Worm (Caenorhabditis elegans) whole organism, dauer: ENCODE results near the gene lgc-50.

Experiments
- unc-62 ChIP-seq: sonication (generic microtip); optimal IDR thresholded peaks from 2 replicates; lab custom pipeline; 2017; ENCODE audit warnings: missing biosample characterization, missing genetic modification reagents, missing genetic modification characterization

lgc-50 gene

DNA sequence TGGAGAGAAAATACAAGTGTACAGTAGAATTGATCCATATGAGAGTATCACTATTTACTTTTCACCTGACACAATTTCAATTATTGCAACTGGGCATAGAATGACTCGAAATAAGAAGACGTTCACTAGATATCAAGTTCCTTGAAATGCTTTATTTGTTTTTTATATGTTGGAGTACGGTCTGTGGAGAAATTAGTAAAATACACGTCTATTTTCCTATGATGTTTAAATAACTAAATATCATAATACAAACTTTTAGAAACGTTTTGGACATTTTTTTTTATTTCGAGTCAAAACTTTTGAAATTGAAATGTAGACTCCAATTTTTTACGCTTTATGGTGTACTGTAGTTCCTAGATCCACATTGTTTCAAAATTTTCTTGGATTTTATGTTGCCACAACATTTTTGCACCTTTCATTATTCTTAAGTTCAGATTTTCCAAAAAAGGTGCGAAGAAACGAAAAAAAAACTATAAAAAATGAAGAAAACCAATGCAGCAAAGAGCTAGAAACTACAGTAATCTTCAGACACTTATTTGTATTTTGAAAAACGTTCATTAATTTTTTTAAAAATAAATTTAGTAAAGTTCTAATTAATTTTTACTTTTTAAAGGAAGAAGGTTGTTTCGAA, 25.7 kb downstream of the lgc-50 start:
- no peak for TF ChIP-seq unc-62

DNA sequence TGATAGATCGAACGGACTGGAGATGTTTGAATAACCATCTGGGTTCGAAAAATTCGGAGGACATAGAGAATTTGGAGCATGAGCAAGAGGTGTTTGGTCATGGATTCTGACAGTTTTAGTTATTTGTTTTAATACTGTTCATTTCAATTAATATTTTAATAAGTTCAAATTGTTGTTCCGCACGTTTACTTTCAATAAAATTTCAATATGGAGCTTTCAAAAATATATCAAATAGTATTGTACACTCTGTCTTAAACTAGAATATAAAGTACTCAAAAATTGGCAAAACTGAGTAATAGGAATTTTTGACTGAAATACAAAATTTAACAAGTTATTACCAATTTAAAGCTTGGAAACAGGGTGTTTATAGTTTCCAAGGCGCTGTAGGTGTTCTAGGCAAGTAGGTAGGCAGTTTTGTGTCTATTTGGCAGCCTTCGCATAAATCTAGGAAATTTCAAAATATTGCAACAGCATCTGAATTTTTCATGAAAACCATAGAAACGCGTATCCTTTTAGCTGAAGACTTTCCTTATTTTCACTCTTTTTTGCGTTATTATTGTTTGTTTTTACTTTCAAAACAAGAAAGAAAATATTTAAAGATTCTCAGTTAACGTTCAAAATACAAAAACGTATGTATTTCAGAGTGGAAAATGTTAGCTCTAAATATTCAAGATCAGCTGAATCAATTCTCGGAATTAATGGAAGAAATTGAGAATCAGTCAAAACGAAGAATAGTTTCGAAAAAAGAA, 28.1 kb downstream of the lgc-50 start, which contains the start of the genes T20B12.5 and T20B12.4:
Gene T20B12.5 (minus strand): TSS at position 101 of the 749 bp plus-strand sequence.
Gene T20B12.4 (plus strand): TSS at position 699 of the 749 bp plus-strand sequence.
- no peak for TF ChIP-seq unc-62

DNA sequence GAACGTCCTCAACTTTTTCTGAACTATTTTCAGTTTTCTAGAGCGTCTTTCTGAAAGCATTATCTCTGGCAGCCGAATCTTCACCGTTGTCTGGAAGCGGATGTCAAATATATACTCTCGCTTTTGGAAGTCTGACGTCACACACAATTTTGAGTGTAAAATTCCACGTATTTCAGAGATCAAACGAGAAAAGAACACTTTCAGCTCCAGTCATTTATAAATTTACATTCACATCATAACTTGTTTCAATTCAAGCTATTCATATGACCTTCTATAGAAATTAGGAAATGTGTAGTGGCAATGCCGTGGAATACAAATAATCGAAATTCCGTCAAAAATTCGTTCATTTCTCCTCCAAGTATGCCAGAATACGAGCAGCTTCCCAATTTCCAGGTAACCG, 29.7 kb downstream of the lgc-50 start, which contains the start of gene F08F8.11:
Gene F08F8.11 (plus strand): TSS at position 301 of the 400 bp plus-strand sequence.
- no peak for TF ChIP-seq unc-62

DNA sequence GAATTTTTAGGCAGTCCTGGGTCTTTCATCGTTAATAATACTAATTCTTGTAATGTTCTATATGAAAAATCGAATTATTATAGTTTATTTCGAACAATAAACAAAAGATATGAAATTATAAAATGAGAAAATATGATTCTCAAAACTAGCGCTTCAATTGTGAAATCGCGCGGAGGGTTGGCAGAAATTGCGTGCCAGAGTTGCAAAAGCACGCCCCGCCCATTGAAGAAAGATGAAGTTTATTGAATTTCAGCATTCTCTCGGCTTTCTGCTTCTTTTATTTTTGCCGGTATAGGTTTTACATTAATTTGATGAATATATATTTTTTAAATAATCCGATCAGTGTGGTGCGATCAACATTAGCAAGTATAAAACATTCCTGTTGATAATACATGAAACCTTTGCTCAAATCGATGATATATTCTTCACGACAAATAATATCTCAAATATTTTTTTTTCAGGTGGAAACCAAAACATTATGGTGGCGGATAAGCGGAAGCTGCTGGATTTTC, 36.2 kb downstream of the lgc-50 start, which contains the start of the genes eco-1 and hmgr-1:
Gene eco-1 (minus strand): TSS at position 59 of the 512 bp plus-strand sequence.
Gene hmgr-1 (plus strand): TSS at position 462 of the 512 bp plus-strand sequence.
- no peak for TF ChIP-seq unc-62

ce11 chrIII:7358627-7359026, 36.6 kb downstream of the lgc-50 start:
- TF ChIP-seq unc-62, result no peak

DNA sequence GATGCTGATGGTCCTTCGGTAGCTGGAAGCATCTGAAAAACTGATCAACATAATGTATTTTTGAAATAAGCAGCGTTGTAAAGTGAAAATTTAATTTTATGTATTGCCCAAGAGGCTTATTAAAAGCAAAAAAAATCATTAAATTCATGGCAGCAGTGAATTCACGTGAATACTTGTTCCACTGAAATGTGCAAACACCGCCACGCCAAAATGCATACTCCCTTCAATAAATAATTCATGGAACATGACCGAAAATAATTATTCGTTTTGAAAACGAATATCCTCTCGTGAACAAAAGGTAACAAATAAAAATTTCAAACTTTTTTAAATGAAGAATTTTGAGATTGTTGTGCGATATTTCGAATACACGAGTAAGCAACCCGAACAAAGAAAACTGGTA, 37.9 kb downstream of the lgc-50 start, which contains the start of gene F08F8.10:
Gene F08F8.10 (minus strand): TSS at position 38 of the 400 bp plus-strand sequence.
- TF ChIP-seq unc-62, result no peak

DNA sequence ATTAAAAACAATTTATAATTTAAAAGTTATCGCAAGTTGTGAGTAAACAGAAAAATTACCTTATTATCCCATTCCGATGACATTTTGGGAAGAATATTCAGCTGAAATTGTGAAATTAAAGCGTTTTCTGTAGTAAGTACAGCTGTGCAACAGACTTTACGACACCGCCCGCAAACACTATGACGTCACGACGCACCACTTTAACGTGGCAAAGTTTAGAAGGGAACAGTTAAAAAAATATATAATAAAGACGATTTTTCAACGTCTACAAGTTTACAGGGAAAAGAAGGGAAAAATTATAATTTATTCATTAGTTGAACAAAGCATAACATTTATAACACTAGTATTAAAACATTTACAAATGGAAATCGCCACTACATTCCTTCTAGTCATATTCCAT, 41.4 kb downstream of the lgc-50 start, which contains the start of gene F08F8.9:
Gene F08F8.9 (minus strand): TSS at position 101 of the 400 bp plus-strand sequence.
- no peak for TF ChIP-seq unc-62

ce11 chrIII:7349075-7349474, 46.2 kb downstream of the lgc-50 start, which contains the start of gene gos-28:
Gene gos-28 (minus strand): TSS chrIII:7349175.
- TF ChIP-seq unc-62, result no peak

DNA sequence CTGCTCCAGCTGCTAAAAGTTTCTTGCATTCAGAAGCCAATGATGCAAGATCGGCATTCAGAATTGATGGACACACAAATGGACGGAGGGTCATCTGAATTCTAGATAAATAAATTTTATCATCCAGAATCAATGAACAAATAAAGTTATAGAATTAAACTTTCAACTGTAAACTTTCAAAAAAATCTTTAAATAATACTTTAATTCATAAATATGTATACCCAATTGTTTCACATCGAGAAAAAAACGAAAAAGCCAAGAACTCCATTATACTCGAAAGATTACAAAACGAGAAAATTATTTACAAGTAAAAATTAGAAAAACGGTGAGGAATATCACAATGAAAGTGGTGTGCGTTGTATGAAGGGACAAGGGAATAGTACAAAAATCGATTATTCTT, 48.2 kb downstream of the lgc-50 start, which contains the start of gene F08F8.7:
Gene F08F8.7 (minus strand): TSS at position 101 of the 400 bp plus-strand sequence.
- no peak for TF ChIP-seq unc-62

DNA sequence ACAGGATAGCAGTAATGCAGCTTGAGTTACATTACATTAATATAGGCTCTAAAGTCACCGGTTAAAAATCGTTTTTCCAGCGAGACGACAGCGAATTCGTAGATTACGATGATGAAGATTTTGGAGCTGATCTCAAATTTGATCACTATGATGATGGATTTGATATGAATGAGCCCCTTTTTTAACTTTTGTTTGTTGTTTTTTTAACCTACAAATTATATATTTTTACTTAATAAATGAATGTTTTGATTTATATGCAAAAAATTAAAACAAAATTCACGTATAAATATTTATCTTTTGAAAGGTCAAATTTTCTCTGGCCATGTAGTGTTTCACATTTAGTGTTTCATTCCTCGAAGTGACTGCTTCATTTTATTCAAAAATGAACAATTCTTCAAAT, 51.9 kb downstream of the lgc-50 start, which contains the start of gene F08F8.6:
Gene F08F8.6 (plus strand): TSS at position 301 of the 400 bp plus-strand sequence.
- TF ChIP-seq unc-62, result no peak
